Fruit fly (Drosophila melanogaster) whole organism, embryonic: ENCODE data around the gene CG32192.

ENCODE experiments used
- B-H1 ChIP-seq: fragments of 200-800 bp; sonication (Bioruptor generic); IDR thresholded peaks from 3 replicates; pipeline ENCODE4 v1.3.6; 2022; ENCODE audit warnings: missing biosample characterization, missing genetic modification characterization
- Blimp-1 ChIP-seq: fragments of 200-800 bp; sonication (Bioruptor generic); optimal IDR thresholded peaks from 3 replicates; lab custom pipeline; 2018; ENCODE audit warnings: missing biosample characterization, missing genetic modification characterization, mild to moderate bottlenecking, moderate library complexity, missing genetic modification reagents
- CG11456 ChIP-seq: fragments of 200-800 bp; sonication (Bioruptor generic); IDR thresholded peaks from 3 replicates; pipeline ENCODE4 v1.3.6; 2022; ENCODE audit warnings: missing biosample characterization, missing genetic modification characterization
- CG11696 ChIP-seq: fragments of 200-800 bp; sonication (Bioruptor generic); IDR thresholded peaks from 2 replicates; pipeline ENCODE4 v1.3.6; 2022; ENCODE audit warnings: missing biosample characterization, missing genetic modification characterization
- CG12219 ChIP-seq: fragments of 200-800 bp; sonication (Bioruptor generic); optimal IDR thresholded peaks from 3 replicates; lab custom pipeline; 2018; ENCODE audit warnings: missing biosample characterization, mild to moderate bottlenecking, missing genetic modification characterization
- CG12769 ChIP-seq: fragments of 200-800 bp; sonication (Bioruptor generic); optimal IDR thresholded peaks from 2 replicates; lab custom pipeline; 2019; ENCODE audit warnings: missing biosample characterization, mild to moderate bottlenecking, missing genetic modification characterization, moderate library complexity
- CG16813 ChIP-seq: fragments of 200-800 bp; sonication (Bioruptor generic); IDR thresholded peaks from 3 replicates; pipeline ENCODE4 v1.3.6; 2022; ENCODE audit warnings: missing biosample characterization, missing genetic modification characterization; ENCODE audit not compliant: partially characterized antibody
- CG16863 ChIP-seq: fragments of 200-800 bp; sonication (Bioruptor generic); optimal IDR thresholded peaks from 3 replicates; lab custom pipeline; 2016; ENCODE audit warnings: missing biosample characterization, missing genetic modification characterization
- CG2678 ChIP-seq: fragments of 200-800 bp; sonication (Bioruptor generic); optimal IDR thresholded peaks from 3 replicates; lab custom pipeline; 2019; ENCODE audit warnings: missing biosample characterization, mild to moderate bottlenecking, missing genetic modification characterization, moderate library complexity
- CG30431 ChIP-seq: fragments of 200-800 bp; sonication (Bioruptor generic); optimal IDR thresholded peaks from 2 replicates; lab custom pipeline; 2017; ENCODE audit warnings: missing biosample characterization, missing genetic modification characterization
- CG31441 ChIP-seq: fragments of 200-800 bp; sonication (Bioruptor generic); IDR thresholded peaks from 2 replicates; pipeline ENCODE4 v1.3.6; 2022; ENCODE audit warnings: missing biosample characterization, missing genetic modification characterization
- CG3407 ChIP-seq: fragments of 200-800 bp; sonication (Bioruptor generic); optimal IDR thresholded peaks from 2 replicates; lab custom pipeline; 2018; ENCODE audit warnings: missing biosample characterization, mild to moderate bottlenecking, missing genetic modification characterization
- CG7372 ChIP-seq: fragments of 200-800 bp; sonication (Bioruptor generic); IDR thresholded peaks from 2 replicates; pipeline ENCODE4 v1.3.6; 2022; ENCODE audit warnings: missing biosample characterization, missing genetic modification characterization
- CG8281 ChIP-seq: fragments of 200-800 bp; sonication (Bioruptor generic); optimal IDR thresholded peaks from 2 replicates; lab custom pipeline; 2018; ENCODE audit warnings: missing biosample characterization, mild to moderate bottlenecking, missing genetic modification characterization, moderate library complexity
- CG9215 ChIP-seq: fragments of 200-800 bp; sonication (Bioruptor generic); IDR thresholded peaks from 2 replicates; pipeline ENCODE4 v1.3.6; 2022; ENCODE audit warnings: missing biosample characterization, missing genetic modification characterization
- CG9727 ChIP-seq: fragments of 200-800 bp; sonication (Bioruptor generic); optimal IDR thresholded peaks from 3 replicates; lab custom pipeline; 2017; ENCODE audit warnings: missing biosample characterization, mild to moderate bottlenecking, missing genetic modification characterization
- CHES-1-like ChIP-seq: fragments of 200-800 bp; sonication (Bioruptor generic); optimal IDR thresholded peaks from 2 replicates; lab custom pipeline; 2016; ENCODE audit warnings: missing biosample characterization, missing genetic modification characterization
- Dek ChIP-seq: fragments of 200-800 bp; sonication (Bioruptor generic); optimal IDR thresholded peaks from 3 replicates; lab custom pipeline; 2019; ENCODE audit warnings: missing biosample characterization, mild to moderate bottlenecking, missing genetic modification characterization, moderate library complexity
- Dp ChIP-seq: fragments of 200-800 bp; sonication (Bioruptor generic); optimal IDR thresholded peaks from 2 replicates; lab custom pipeline; 2018; ENCODE audit warnings: missing biosample characterization, mild to moderate bottlenecking, missing genetic modification characterization, moderate library complexity
- Ets65A ChIP-seq: fragments of 200-800 bp; sonication (Bioruptor generic); peaks from one replicate; lab custom pipeline; 2016; ENCODE audit warnings: missing biosample characterization, missing genetic modification characterization
- Ets97D ChIP-seq: fragments of 200-800 bp; sonication (Bioruptor generic); optimal IDR thresholded peaks from 3 replicates; lab custom pipeline; 2016; ENCODE audit warnings: missing biosample characterization, missing genetic modification characterization
- HmgZ ChIP-seq: fragments of 200-800 bp; sonication (Bioruptor generic); optimal IDR thresholded peaks from 2 replicates; lab custom pipeline; 2018; ENCODE audit warnings: missing biosample characterization, mild to moderate bottlenecking, missing genetic modification characterization
- Hsf ChIP-seq: fragments of 200-800 bp; sonication (Bioruptor generic); optimal IDR thresholded peaks from 3 replicates; lab custom pipeline; 2016; ENCODE audit warnings: missing biosample characterization, missing genetic modification characterization
- Lpt ChIP-seq: fragments of >200 bp; optimal IDR thresholded peaks from 2 replicates; lab custom pipeline; 2018; ENCODE audit warnings: missing biosample characterization, missing genetic modification characterization
- MTF-1 ChIP-seq: fragments of 200-800 bp; sonication (Bioruptor generic); optimal IDR thresholded peaks from 2 replicates; lab custom pipeline; 2018; ENCODE audit warnings: missing biosample characterization, mild to moderate bottlenecking, missing genetic modification characterization, borderline replicate concordance
- Meics ChIP-seq: fragments of 200-800 bp; sonication (Bioruptor generic); optimal IDR thresholded peaks from 2 replicates; lab custom pipeline; 2017; ENCODE audit warnings: missing biosample characterization, mild to moderate bottlenecking, missing genetic modification characterization
- Six4 ChIP-seq: fragments of 200-800 bp; sonication (Bioruptor generic); optimal IDR thresholded peaks from 2 replicates; lab custom pipeline; 2016; ENCODE audit warnings: missing biosample characterization, missing genetic modification characterization
- Ssrp ChIP-seq: fragments of 200-800 bp; sonication (Bioruptor generic); optimal IDR thresholded peaks from 2 replicates; lab custom pipeline; 2018; ENCODE audit warnings: missing biosample characterization, mild to moderate bottlenecking, missing genetic modification characterization, moderate library complexity
- YL-1 ChIP-seq: fragments of 200-800 bp; sonication (Bioruptor generic); optimal IDR thresholded peaks from 3 replicates; lab custom pipeline; 2017; ENCODE audit warnings: missing biosample characterization, mild to moderate bottlenecking, missing genetic modification characterization
- cato ChIP-seq: fragments of 200-800 bp; sonication (Bioruptor generic); optimal IDR thresholded peaks from 2 replicates; lab custom pipeline; 2016; ENCODE audit warnings: missing biosample characterization, missing genetic modification characterization, borderline replicate concordance
- chm ChIP-seq: fragments of 200-800 bp; sonication (Bioruptor generic); IDR thresholded peaks from 2 replicates; pipeline ENCODE4 v1.3.6; 2022; ENCODE audit warnings: missing biosample characterization, missing genetic modification characterization
- ci ChIP-seq: fragments of 200-800 bp; sonication (Bioruptor generic); IDR thresholded peaks from 3 replicates; pipeline ENCODE4 v1.3.6; 2022; ENCODE audit warnings: missing biosample characterization, missing genetic modification characterization
- cwo ChIP-seq: fragments of 200-800 bp; sonication (Bioruptor generic); optimal IDR thresholded peaks from 3 replicates; lab custom pipeline; 2017; ENCODE audit warnings: missing biosample characterization, missing genetic modification characterization, mild to moderate bottlenecking, moderate library complexity, missing genetic modification reagents
- fru ChIP-seq: fragments of >200 bp; optimal IDR thresholded peaks from 2 replicates; lab custom pipeline; 2017
- ham ChIP-seq: fragments of 200-800 bp; sonication (Bioruptor generic); IDR thresholded peaks from 2 replicates; pipeline ENCODE4 v1.3.6; 2022; ENCODE audit warnings: missing biosample characterization, missing genetic modification characterization
- insv ChIP-seq, 2 experiments: fragments of 200-800 bp; sonication (Bioruptor generic); optimal IDR thresholded peaks; 3 replicates each; lab custom pipeline; 2016 to 2018; ENCODE audit warnings: missing biosample characterization in 2 of 2, missing genetic modification characterization in 2 of 2
- jing ChIP-seq: fragments of 200-800 bp; sonication (Bioruptor generic); optimal IDR thresholded peaks from 2 replicates; lab custom pipeline; 2018; ENCODE audit warnings: missing biosample characterization, mild to moderate bottlenecking, missing genetic modification characterization
- lab ChIP-seq: fragments of 200-800 bp; sonication (Bioruptor generic); optimal IDR thresholded peaks from 3 replicates; lab custom pipeline; 2017; ENCODE audit warnings: missing biosample characterization, missing genetic modification characterization, mild to moderate bottlenecking, moderate library complexity, missing genetic modification reagents
- lmd ChIP-seq: fragments of 200-800 bp; sonication (Bioruptor generic); IDR thresholded peaks from 2 replicates; pipeline ENCODE4 v1.3.6; 2022; ENCODE audit warnings: missing biosample characterization, missing genetic modification characterization
- luna ChIP-seq: fragments of 200-800 bp; sonication (Bioruptor generic); optimal IDR thresholded peaks from 2 replicates; lab custom pipeline; 2016; ENCODE audit warnings: missing biosample characterization, missing genetic modification characterization
- nmo ChIP-seq: fragments of 200-800 bp; sonication (Bioruptor generic); optimal IDR thresholded peaks from 2 replicates; lab custom pipeline; 2018; ENCODE audit warnings: missing biosample characterization, mild to moderate bottlenecking, missing genetic modification characterization, moderate library complexity
- pan ChIP-seq, 4 experiments: fragments of >200 bp in 3 of 4; fragments of 200-800 bp in 1 of 4; sonication (Bioruptor generic) in 1 of 4; optimal IDR thresholded peaks in 3 of 4; IDR thresholded peaks in 1 of 4; 2 replicates each; pipeline versions ENCODE4 v1.3.6 to Lab custom; 2017 to 2022; ENCODE audit warnings: missing biosample characterization in 2 of 4, missing genetic modification characterization in 2 of 4, mixed read lengths in 1 of 4
- repo ChIP-seq: fragments of 200-800 bp; sonication (Bioruptor generic); optimal IDR thresholded peaks from 2 replicates; lab custom pipeline; 2016; ENCODE audit warnings: missing biosample characterization, missing genetic modification characterization
- run ChIP-seq: fragments of 200-800 bp; sonication (Bioruptor generic); optimal IDR thresholded peaks from 3 replicates; lab custom pipeline; 2018; ENCODE audit warnings: missing biosample characterization, mild to moderate bottlenecking, missing genetic modification characterization
- scrt ChIP-seq: fragments of 200-800 bp; sonication (Bioruptor generic); optimal IDR thresholded peaks from 2 replicates; lab custom pipeline; 2018; ENCODE audit warnings: missing biosample characterization, mild to moderate bottlenecking, missing genetic modification characterization, moderate library complexity
- sd ChIP-seq: fragments of 200-800 bp; sonication (Bioruptor generic); optimal IDR thresholded peaks from 3 replicates; lab custom pipeline; 2018; ENCODE audit warnings: missing biosample characterization, mild to moderate bottlenecking, missing genetic modification characterization, moderate library complexity
- sob ChIP-seq: fragments of 200-800 bp; sonication (Bioruptor generic); IDR thresholded peaks from 2 replicates; pipeline ENCODE4 v1.3.6; 2022; ENCODE audit warnings: missing biosample characterization, missing genetic modification characterization
- sqz ChIP-seq: fragments of 200-800 bp; sonication (Bioruptor generic); optimal IDR thresholded peaks from 3 replicates; lab custom pipeline; 2018; ENCODE audit warnings: missing biosample characterization, mild to moderate bottlenecking, missing genetic modification characterization
- toy ChIP-seq: fragments of 200-800 bp; sonication (Bioruptor generic); IDR thresholded peaks from 2 replicates; pipeline ENCODE4 v1.3.6; 2022; ENCODE audit warnings: missing biosample characterization, missing genetic modification characterization

The CG32192 gene

dm6 chr3L:18008747-18009383 is 31.3 kb upstream of the CG32192 start (continued):
- TF ChIP-seq sqz (peak; percentile 18), nmo (GFP tag; lab: Kevin White, UChicago) (peak; percentile 87), cato (GFP tag; lab: Kevin White, UChicago) (peak; percentile 65), MTF-1 (GFP tag; lab: Kevin White, UChicago) (peak; percentile 67), HmgZ (tag; lab: Kevin White, UChicago) (no peak), CHES-1-like (GFP tag; lab: Kevin White, UChicago) (no peak), CG16863 (GFP tag; lab: Kevin White, UChicago) (peak; percentile 69), chm (peak; percentile 84; the same call in 1 of the 2 replicates), fru (lab: Kevin White, UChicago) (no peak), Meics (GFP tag; lab: Kevin White, UChicago) (no peak), Blimp-1 (GFP tag; lab: Kevin White, UChicago) (peak; percentile 86), cwo (GFP tag; lab: Kevin White, UChicago) (no peak), CG7372 (no peak), CG12219 (peak; percentile 77), CG31441 (peak; percentile 73), insv (GFP tag; optimal IDR thresholded peaks at IDR 0.05; lab: Kevin White, UChicago) (no peak), CG8281 (tag; lab: Kevin White, UChicago) (peak; percentile 21), scrt (no peak), lab (GFP tag; lab: Kevin White, UChicago) (peak; percentile 41), jing (peak; percentile 78), repo (GFP tag; lab: Kevin White, UChicago) (peak; percentile 51), CG11456 (no peak), B-H1 (GFP tag; lab: Robert Waterston, UW) (peak; percentile 22; the same call in 1 of the 3 replicates), toy (GFP tag; lab: Robert Waterston, UW) (no peak), Ssrp (peak; percentile 82), Hsf (GFP tag; lab: Kevin White, UChicago) (peak; percentile 73), pan (optimal IDR thresholded peaks at IDR 0.05; lab: Kevin White, UChicago) (no peak), pan (GFP tag; optimal IDR thresholded peaks at IDR 0.05 in 1 of 2, IDR thresholded peaks at IDR 0.05 in 1 of 2) (peak in 1 of 2 experiments; percentile 66), Six4 (GFP tag; lab: Kevin White, UChicago) (peak; percentile 84), CG9215 (peak; percentile 36; the same call in 1 of the 2 replicates), CG11696 (GFP tag; lab: Robert Waterston, UW) (no peak), sd (tag; lab: Kevin White, UChicago) (no peak), CG3407 (GFP tag; lab: Kevin White, UChicago) (peak; percentile 77), run (tag; lab: Kevin White, UChicago) (no peak), ci (GFP tag; lab: Robert Waterston, UW) (peak; percentile 85), Dp (GFP tag; lab: Kevin White, UChicago) (no peak), CG30431 (GFP tag; lab: Kevin White, UChicago) (peak; percentile 83), luna (GFP tag; lab: Kevin White, UChicago) (no peak), CG16813 (GFP tag; lab: Robert Waterston, UW) (no peak), Dek (tag; lab: Kevin White, UChicago) (no peak), YL-1 (GFP tag; lab: Kevin White, UChicago) (no peak), Lpt (GFP tag; lab: Kevin White, UChicago) (no peak), CG2678 (tag; lab: Kevin White, UChicago) (peak; percentile 67), CG12769 (tag; lab: Kevin White, UChicago) (peak; percentile 55), ham (GFP tag; lab: Robert Waterston, UW) (no peak), CG9727 (peak; percentile 85), sob (GFP tag; lab: Robert Waterston, UW) (peak; percentile 61; the same call in 1 of the 2 replicates), Ets65A (peak; percentile 97), Ets97D (GFP tag; lab: Kevin White, UChicago) (peak; percentile 24), lmd (GFP tag; lab: Robert Waterston, UW) (peak; percentile 56; the same call in 1 of the 2 replicates)
